Fruit fly (Drosophila melanogaster) whole organism, embryonic: ENCODE results near the gene Pcd.
A peak's percentile ranks its signal among the peaks of the same experiment; 100 is the strongest.

Experiments used
- BEAF-32 ChIP-seq: fragments of 200-800 bp; sonication (Bioruptor generic); optimal IDR thresholded peaks from 3 replicates; lab custom pipeline; 2017; ENCODE audit warnings: missing biosample characterization, missing genetic modification characterization, mild to moderate bottlenecking, moderate library complexity, missing genetic modification reagents
- Bdp1 ChIP-seq: fragments of 200-800 bp; sonication (Bioruptor generic); optimal IDR thresholded peaks from 3 replicates; lab custom pipeline; 2016; ENCODE audit warnings: missing biosample characterization, missing genetic modification characterization
- CG10209 ChIP-seq: fragments of 200-800 bp; sonication (Bioruptor generic); optimal IDR thresholded peaks from 3 replicates; lab custom pipeline; 2017; ENCODE audit warnings: missing biosample characterization, mild to moderate bottlenecking, missing genetic modification characterization, missing genetic modification reagents
- CG12659 ChIP-seq: fragments of 200-800 bp; sonication (Bioruptor generic); optimal IDR thresholded peaks from 3 replicates; lab custom pipeline; 2017; ENCODE audit warnings: mild to moderate bottlenecking, missing biosample characterization, missing genetic modification reagents, missing genetic modification characterization
- CG13123 ChIP-seq: fragments of 200-800 bp; sonication (Bioruptor generic); optimal IDR thresholded peaks from 2 replicates; lab custom pipeline; 2016; ENCODE audit warnings: missing biosample characterization, missing genetic modification characterization
- CG14050 ChIP-seq: fragments of 200-800 bp; sonication (Bioruptor generic); IDR thresholded peaks from 3 replicates; pipeline ENCODE4 v1.3.6; 2022; ENCODE audit warnings: missing biosample characterization, missing genetic modification characterization
- CG14667 ChIP-seq: fragments of 200-800 bp; sonication (Bioruptor generic); IDR thresholded peaks from 2 replicates; pipeline ENCODE4 v1.3.6; 2022; ENCODE audit warnings: missing biosample characterization, missing genetic modification characterization
- CG14965 ChIP-seq: fragments of 200-800 bp; sonication (Bioruptor generic); optimal IDR thresholded peaks from 2 replicates; lab custom pipeline; 2016; ENCODE audit warnings: missing biosample characterization, missing genetic modification characterization, borderline replicate concordance
- CG16779 ChIP-seq: fragments of 200-800 bp; sonication (Bioruptor generic); IDR thresholded peaks from 2 replicates; pipeline ENCODE4 v1.3.6; 2022; ENCODE audit warnings: missing biosample characterization, missing genetic modification characterization
- CG16863 ChIP-seq: fragments of 200-800 bp; sonication (Bioruptor generic); optimal IDR thresholded peaks from 3 replicates; lab custom pipeline; 2016; ENCODE audit warnings: missing biosample characterization, missing genetic modification characterization
- CG18262 ChIP-seq: fragments of 200-800 bp; optimal IDR thresholded peaks from 3 replicates; lab custom pipeline; 2019; ENCODE audit warnings: missing biosample characterization, mild to moderate bottlenecking, missing genetic modification characterization, moderate library complexity
- CG2199 ChIP-seq: fragments of 200-800 bp; sonication (Bioruptor generic); IDR thresholded peaks from 3 replicates; pipeline ENCODE4 v1.3.6; 2022; ENCODE audit warnings: missing biosample characterization, missing genetic modification characterization
- CG33557 ChIP-seq: fragments of 200-800 bp; sonication (Bioruptor generic); optimal IDR thresholded peaks from 2 replicates; lab custom pipeline; 2019; ENCODE audit warnings: missing biosample characterization, mild to moderate bottlenecking, missing genetic modification characterization, moderate library complexity
- CG7271 ChIP-seq: fragments of 200-800 bp; sonication (Bioruptor generic); optimal IDR thresholded peaks from 2 replicates; lab custom pipeline; 2018; ENCODE audit warnings: missing biosample characterization, mild to moderate bottlenecking, missing genetic modification characterization, moderate library complexity
- CG7987 ChIP-seq: fragments of 200-800 bp; sonication (Bioruptor generic); optimal IDR thresholded peaks from 2 replicates; lab custom pipeline; 2018; ENCODE audit warnings: missing biosample characterization, mild to moderate bottlenecking, missing genetic modification characterization, moderate library complexity
- CG8089 ChIP-seq: fragments of 200-800 bp; sonication (Bioruptor generic); optimal IDR thresholded peaks from 3 replicates; lab custom pipeline; 2016; ENCODE audit warnings: missing biosample characterization, missing genetic modification characterization
- CG8290 ChIP-seq, 3 experiments: fragments of 200-800 bp; sonication (Bioruptor generic); optimal IDR thresholded peaks; 2 replicates each; lab custom pipeline; 2016 to 2019; ENCODE audit warnings: missing biosample characterization in 3 of 3, missing genetic modification characterization in 3 of 3, mild to moderate bottlenecking in 2 of 3, moderate library complexity in 1 of 3
- CHES-1-like ChIP-seq: fragments of 200-800 bp; sonication (Bioruptor generic); optimal IDR thresholded peaks from 2 replicates; lab custom pipeline; 2016; ENCODE audit warnings: missing biosample characterization, missing genetic modification characterization
- D19A ChIP-seq: fragments of 200-800 bp; optimal IDR thresholded peaks from 3 replicates; lab custom pipeline; 2019; ENCODE audit warnings: missing biosample characterization, mild to moderate bottlenecking, missing genetic modification characterization, moderate library complexity
- Dip2 ChIP-seq: fragments of 200-800 bp; sonication (Bioruptor generic); IDR thresholded peaks from 2 replicates; pipeline ENCODE4 v1.3.6; 2022; ENCODE audit warnings: missing biosample characterization, missing genetic modification characterization
- E2f2 ChIP-seq: fragments of 200-800 bp; sonication (Bioruptor generic); IDR thresholded peaks from 2 replicates; pipeline ENCODE4 v1.3.6; 2022; ENCODE audit warnings: missing biosample characterization, missing genetic modification characterization
- Ets97D ChIP-seq: fragments of 200-800 bp; sonication (Bioruptor generic); optimal IDR thresholded peaks from 3 replicates; lab custom pipeline; 2016; ENCODE audit warnings: missing biosample characterization, missing genetic modification characterization
- Fer1 ChIP-seq: fragments of 200-800 bp; sonication (Bioruptor generic); optimal IDR thresholded peaks from 2 replicates; lab custom pipeline; 2017; ENCODE audit warnings: missing biosample characterization, mild to moderate bottlenecking, missing genetic modification characterization
- Gug ChIP-seq: fragments of 200-800 bp; sonication (Bioruptor generic); IDR thresholded peaks from 4 replicates; pipeline ENCODE4 v1.3.6; 2022; ENCODE audit warnings: missing biosample characterization, missing genetic modification characterization
- HmgD ChIP-seq: fragments of 200-800 bp; sonication (Bioruptor generic); optimal IDR thresholded peaks from 3 replicates; lab custom pipeline; 2016; ENCODE audit warnings: missing biosample characterization, missing genetic modification characterization
- Kr ChIP-seq: fragments of 200-800 bp; sonication (Bioruptor generic); optimal IDR thresholded peaks from 2 replicates; lab custom pipeline; 2017; ENCODE audit warnings: missing biosample characterization, mild to moderate bottlenecking, missing genetic modification characterization
- MBD-R2 ChIP-seq: fragments of 200-800 bp; sonication (Bioruptor generic); IDR thresholded peaks from 2 replicates; pipeline ENCODE4 v1.3.6; 2022; ENCODE audit warnings: missing biosample characterization, missing genetic modification characterization
- Optix ChIP-seq: fragments of 200-800 bp; sonication (Bioruptor generic); IDR thresholded peaks from 3 replicates; pipeline ENCODE4 v1.3.6; 2022; ENCODE audit warnings: missing biosample characterization, missing genetic modification characterization
- Spps ChIP-seq: fragments of 200-800 bp; sonication (Bioruptor generic); optimal IDR thresholded peaks from 2 replicates; lab custom pipeline; 2018; ENCODE audit warnings: missing biosample characterization, mild to moderate bottlenecking, missing genetic modification characterization
- Stat92E ChIP-seq, 3 experiments: fragments of >200 bp in 2 of 3; fragments of 200-800 bp in 1 of 3; sonication (Bioruptor generic) in 1 of 3; optimal IDR thresholded peaks; 2 replicates each; lab custom pipeline; 2017 to 2019; ENCODE audit warnings: missing biosample characterization in 3 of 3, missing genetic modification characterization in 3 of 3, mild to moderate bottlenecking in 1 of 3, moderate library complexity in 1 of 3
- TFAM ChIP-seq: fragments of 200-800 bp; sonication (Bioruptor generic); optimal IDR thresholded peaks from 2 replicates; lab custom pipeline; 2017; ENCODE audit warnings: missing biosample characterization, missing genetic modification characterization, inconsistent platforms
- YL-1 ChIP-seq: fragments of 200-800 bp; sonication (Bioruptor generic); optimal IDR thresholded peaks from 3 replicates; lab custom pipeline; 2017; ENCODE audit warnings: missing biosample characterization, mild to moderate bottlenecking, missing genetic modification characterization
- crol ChIP-seq: fragments of 200-800 bp; sonication (Bioruptor generic); IDR thresholded peaks from 2 replicates; pipeline ENCODE4 v1.3.6; 2022; ENCODE audit warnings: missing biosample characterization, missing genetic modification characterization
- dmrt99B ChIP-seq: fragments of 200-800 bp; sonication (Bioruptor generic); optimal IDR thresholded peaks from 2 replicates; lab custom pipeline; 2018; ENCODE audit warnings: missing biosample characterization, mild to moderate bottlenecking, missing genetic modification characterization, moderate library complexity
- ewg ChIP-seq: fragments of 200-800 bp; sonication (Bioruptor generic); optimal IDR thresholded peaks from 3 replicates; lab custom pipeline; 2017; ENCODE audit warnings: mild to moderate bottlenecking, missing biosample characterization, missing genetic modification reagents, missing genetic modification characterization
- eyg ChIP-seq: fragments of 200-800 bp; sonication (Bioruptor generic); optimal IDR thresholded peaks from 3 replicates; lab custom pipeline; 2016; ENCODE audit warnings: missing biosample characterization, missing genetic modification characterization
- gce ChIP-seq: fragments of 200-800 bp; sonication (Bioruptor generic); IDR thresholded peaks from 3 replicates; pipeline ENCODE4 v1.3.6; 2022; ENCODE audit warnings: missing biosample characterization, missing genetic modification characterization
- her ChIP-seq: fragments of 200-800 bp; sonication (Bioruptor generic); optimal IDR thresholded peaks from 2 replicates; lab custom pipeline; 2016; ENCODE audit warnings: missing biosample characterization, missing genetic modification characterization
- hth ChIP-seq: fragments of >200 bp; optimal IDR thresholded peaks from 2 replicates; lab custom pipeline; 2017; ENCODE audit warnings: inconsistent platforms
- jumu ChIP-seq: fragments of 200-800 bp; sonication (Bioruptor generic); optimal IDR thresholded peaks from 3 replicates; lab custom pipeline; 2016; ENCODE audit warnings: missing biosample characterization, missing genetic modification characterization
- kay ChIP-seq: fragments of 200-800 bp; sonication (Bioruptor generic); optimal IDR thresholded peaks from 2 replicates; lab custom pipeline; 2016; ENCODE audit warnings: missing biosample characterization, missing genetic modification characterization
- nmo ChIP-seq: fragments of 200-800 bp; sonication (Bioruptor generic); optimal IDR thresholded peaks from 2 replicates; lab custom pipeline; 2018; ENCODE audit warnings: missing biosample characterization, mild to moderate bottlenecking, missing genetic modification characterization, moderate library complexity
- slbo ChIP-seq: fragments of 200-800 bp; sonication (Bioruptor generic); IDR thresholded peaks from 2 replicates; pipeline ENCODE4 v1.3.6; 2022; ENCODE audit warnings: missing biosample characterization, missing genetic modification characterization
- sna ChIP-seq: fragments of 200-800 bp; sonication (Bioruptor generic); IDR thresholded peaks from 2 replicates; pipeline ENCODE4 v1.3.6; 2022; ENCODE audit warnings: missing biosample characterization, missing genetic modification characterization; ENCODE audit not compliant: partially characterized antibody
- so ChIP-seq: fragments of 200-800 bp; sonication (Bioruptor generic); IDR thresholded peaks from 3 replicates; pipeline ENCODE4 v1.3.6; 2022; ENCODE audit warnings: missing biosample characterization, missing genetic modification characterization
- sug ChIP-seq: fragments of 200-800 bp; optimal IDR thresholded peaks from 2 replicates; lab custom pipeline; 2019; ENCODE audit warnings: missing biosample characterization, mild to moderate bottlenecking, missing genetic modification characterization, moderate library complexity
- toy ChIP-seq: fragments of 200-800 bp; sonication (Bioruptor generic); IDR thresholded peaks from 2 replicates; pipeline ENCODE4 v1.3.6; 2022; ENCODE audit warnings: missing biosample characterization, missing genetic modification characterization
- twi ChIP-seq: fragments of 200-800 bp; optimal IDR thresholded peaks from 2 replicates; lab custom pipeline; 2019; ENCODE audit warnings: missing biosample characterization, mild to moderate bottlenecking, missing genetic modification characterization, moderate library complexity
- yki ChIP-seq: fragments of >200 bp; optimal IDR thresholded peaks from 3 replicates; lab custom pipeline; 2018
- zf30C ChIP-seq: fragments of 200-800 bp; sonication (Bioruptor generic); optimal IDR thresholded peaks from 3 replicates; lab custom pipeline; 2018; ENCODE audit warnings: missing biosample characterization, mild to moderate bottlenecking, missing genetic modification characterization

Gene Pcd

DNA sequence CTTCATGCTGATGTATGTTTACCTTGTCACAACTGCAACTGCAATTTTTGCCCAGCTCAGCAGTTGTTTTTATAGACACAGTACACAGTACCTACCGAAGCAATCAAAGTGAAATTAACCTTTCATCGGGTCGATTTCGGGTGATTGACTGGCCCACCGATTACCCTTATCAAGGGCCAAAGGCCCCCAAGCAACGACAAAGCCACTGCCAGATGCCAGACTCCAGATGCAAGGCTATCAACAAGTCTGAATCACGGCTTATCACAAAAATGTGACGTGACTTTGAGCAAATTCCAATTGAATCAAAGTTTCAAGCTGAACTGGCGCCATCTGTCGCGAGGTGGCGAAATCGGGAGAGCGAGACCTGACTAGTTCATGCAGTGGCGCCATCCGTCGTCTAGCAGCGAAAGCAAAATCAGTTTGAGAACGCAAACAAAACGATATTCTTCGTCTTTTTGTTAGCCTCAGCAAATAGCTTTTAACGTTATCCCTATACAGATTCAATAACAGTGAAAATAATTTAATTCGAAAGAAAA, 6.1 kb upstream of the Pcd start, which contains the start of gene Obp99b (continued):
- TF ChIP-seq MBD-R2 (GFP tag; lab: Robert Waterston, UW) (0 out of 2 replicates have a peak, but pooled peaks have one; percentile 18), nmo (GFP tag; lab: Kevin White, UChicago) (peak; percentile 60), CG2199 (GFP tag; lab: Robert Waterston, UW) (peak; percentile 95), yki (lab: Kevin White, UChicago) (no peak), CG16863 (GFP tag; lab: Kevin White, UChicago) (peak; percentile 85), CG14667 (GFP tag; lab: Robert Waterston, UW) (peak; percentile 54), CG10209 (GFP tag; lab: Kevin White, UChicago) (peak; percentile 73), gce (GFP tag; lab: Robert Waterston, UW) (peak; percentile 91), TFAM (GFP tag; lab: Kevin White, UChicago) (peak; percentile 51), so (GFP tag; lab: Robert Waterston, UW) (peak; percentile 57; the same call in 2 of the 3 replicates), CG7271 (tag; lab: Kevin White, UChicago) (peak; percentile 79), Ets97D (GFP tag; lab: Kevin White, UChicago) (no peak), slbo (peak; percentile 79), her (GFP tag; lab: Kevin White, UChicago) (peak; percentile 76), Gug (GFP tag; lab: Robert Waterston, UW) (peak; percentile 53; the same call in 3 of the 4 replicates), CG14050 (GFP tag; lab: Robert Waterston, UW) (peak; percentile 61; the same call in 2 of the 3 replicates), crol (GFP tag; lab: Robert Waterston, UW) (0 out of 2 replicates have a peak, but pooled peaks have one; percentile 28), CG8290 (GFP tag; optimal IDR thresholded peaks at IDR 0.05; lab: Kevin White, UChicago) (peak; percentile 44), CG8290 (tag; optimal IDR thresholded peaks at IDR 0.05; lab: Kevin White, UChicago) (peak; percentile 73 to 87), Spps (tag; lab: Kevin White, UChicago) (peak; percentile 55), YL-1 (GFP tag; lab: Kevin White, UChicago) (peak; percentile 52), CG18262 (peak; percentile 62), toy (GFP tag; lab: Robert Waterston, UW) (no peak), twi (peak; percentile 53), CG16779 (peak; percentile 75), Optix (GFP tag; lab: Robert Waterston, UW) (peak; percentile 84), kay (GFP tag; lab: Kevin White, UChicago) (no peak), Dip2 (GFP tag; lab: Robert Waterston, UW) (no peak), Bdp1 (GFP tag; lab: Kevin White, UChicago) (peak; percentile 71), CG14965 (GFP tag; lab: Kevin White, UChicago) (peak; percentile 98), ewg (GFP tag; lab: Kevin White, UChicago) (peak; percentile 80), dmrt99B (tag; lab: Kevin White, UChicago) (peak; percentile 82), D19A (peak; percentile 39), jumu (GFP tag; lab: Kevin White, UChicago) (peak; percentile 52), CG12659 (peak; percentile 49), Kr (peak; percentile 12), CG33557 (peak; percentile 77), sna (GFP tag; lab: Robert Waterston, UW) (no peak), CG13123 (no peak), hth (lab: Kevin White, UChicago) (no peak), eyg (peak; percentile 68), Fer1 (GFP tag; lab: Kevin White, UChicago) (no peak), CHES-1-like (GFP tag; lab: Kevin White, UChicago) (peak; percentile 41), CG8089 (GFP tag; lab: Kevin White, UChicago) (peak; percentile 85), BEAF-32 (GFP tag; lab: Kevin White, UChicago) (no peak), E2f2 (GFP tag; lab: Robert Waterston, UW) (peak; percentile 40; the same call in 1 of the 2 replicates), HmgD (peak; percentile 80), CG7987 (GFP tag; lab: Kevin White, UChicago) (peak; percentile 88), sug (no peak), zf30C (peak; percentile 15), Stat92E (GFP tag; optimal IDR thresholded peaks at IDR 0.05; lab: Kevin White, UChicago) (no peak)
